Worm (Caenorhabditis elegans): ENCODE measurements around the gene Y82E9BL.18.

DNA sequence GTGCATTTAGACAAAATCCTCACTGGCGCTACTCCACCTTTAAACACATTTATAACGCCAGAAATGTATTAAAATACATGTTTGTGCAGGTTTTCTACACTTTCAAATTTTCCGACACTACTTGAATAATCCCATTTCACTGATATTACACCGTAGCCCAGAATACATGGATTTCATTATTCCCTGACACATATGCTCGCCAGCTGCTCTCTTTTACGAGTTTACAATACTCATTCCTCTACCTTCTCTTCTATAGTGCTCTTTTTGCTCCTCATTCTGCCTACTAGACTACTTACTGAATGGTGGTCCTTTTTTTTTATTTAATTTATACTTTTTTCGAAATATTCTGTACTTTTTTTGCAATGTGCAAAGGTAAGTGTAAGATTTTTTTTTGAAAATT, 46.0 kb downstream of the Y82E9BL.18 start:
- TF ChIP-seq egl-27 (tag; optimal IDR thresholded peaks at IDR 0.05) (no peak), ama-1 (optimal IDR thresholded peaks at IDR 0.05) (no peak), pqm-1 (tag; optimal IDR thresholded peaks at IDR 0.05) (no peak), mep-1 (tag; optimal IDR thresholded peaks at IDR 0.05) (no peak), F37D6.2 (tag; optimal IDR thresholded peaks at IDR 0.05) (no peak), nhr-41 (GFP tag; IDR thresholded peaks at IDR 0.05) (no peak), zfp-3 (GFP tag; conservative IDR thresholded peaks at IDR 0.05) (no peak), jun-1 (tag; optimal IDR thresholded peaks at IDR 0.05) (no peak), zag-1 (tag; optimal IDR thresholded peaks at IDR 0.05) (no peak), nhr-237 (tag; optimal IDR thresholded peaks at IDR 0.05) (no peak), snpc-4 (tag; optimal IDR thresholded peaks at IDR 0.05) (no peak), nhr-76 (tag; optimal IDR thresholded peaks at IDR 0.05) (no peak)

All from whole organism, L4 larva.